Fruit fly (Drosophila melanogaster) whole organism, adult: ENCODE data around the gene CG11842.

Experiments
- CG11617 ChIP-seq: fragments of 200-800 bp; sonication (Bioruptor generic); optimal IDR thresholded peaks from 2 replicates; lab custom pipeline; 2017; ENCODE audit warnings: mild to moderate bottlenecking, missing biosample characterization, missing genetic modification reagents, missing genetic modification characterization
- CG12768 ChIP-seq: fragments of 200-800 bp; sonication (Bioruptor generic); optimal IDR thresholded peaks from 2 replicates; lab custom pipeline; 2017; ENCODE audit warnings: missing biosample characterization, missing genetic modification characterization, mild to moderate bottlenecking, moderate library complexity, missing genetic modification reagents
- CG14711 ChIP-seq: fragments of 200-800 bp; sonication (Bioruptor generic); optimal IDR thresholded peaks from 2 replicates; lab custom pipeline; 2018; ENCODE audit warnings: missing biosample characterization, mild to moderate bottlenecking, missing genetic modification characterization, moderate library complexity
- CG7101 ChIP-seq: fragments of 200-800 bp; sonication (Bioruptor generic); optimal IDR thresholded peaks from 2 replicates; lab custom pipeline; 2018; ENCODE audit warnings: missing biosample characterization, mild to moderate bottlenecking, missing genetic modification characterization, moderate library complexity
- Clk ChIP-seq: fragments of 200-800 bp; sonication (Bioruptor generic); optimal IDR thresholded peaks from 2 replicates; lab custom pipeline; 2017; ENCODE audit warnings: missing biosample characterization, missing genetic modification characterization
- Hr96 ChIP-seq: fragments of 200-800 bp; sonication (Bioruptor generic); optimal IDR thresholded peaks from 2 replicates; lab custom pipeline; 2016; ENCODE audit warnings: missing biosample characterization, missing genetic modification characterization
- Mnt ChIP-seq: fragments of 200-800 bp; sonication (Bioruptor generic); optimal IDR thresholded peaks from 2 replicates; lab custom pipeline; 2016; ENCODE audit warnings: missing biosample characterization, mild to moderate bottlenecking, missing genetic modification characterization
- cic ChIP-seq: fragments of 200-800 bp; sonication (Bioruptor generic); optimal IDR thresholded peaks from 2 replicates; lab custom pipeline; 2017; ENCODE audit warnings: missing biosample characterization, mild to moderate bottlenecking, missing genetic modification characterization, moderate library complexity
- cnc ChIP-seq, 2 experiments: fragments of >200 bp; optimal IDR thresholded peaks; 2 replicates each; lab custom pipeline; 2017
- kay ChIP-seq: fragments of 200-800 bp; sonication (Bioruptor generic); peaks from one replicate; lab custom pipeline; 2016; ENCODE audit warnings: missing biosample characterization, missing genetic modification characterization, borderline replicate concordance
- ovo ChIP-seq: fragments of 200-800 bp; sonication (Bioruptor generic); optimal IDR thresholded peaks from 2 replicates; lab custom pipeline; 2016; ENCODE audit warnings: missing biosample characterization, missing genetic modification characterization
- tj ChIP-seq: fragments of 200-800 bp; sonication (Bioruptor generic); optimal IDR thresholded peaks from 3 replicates; lab custom pipeline; 2017; ENCODE audit warnings: missing biosample characterization, mild to moderate bottlenecking, missing genetic modification characterization, moderate library complexity
- toe ChIP-seq: fragments of 200-800 bp; sonication (Bioruptor generic); optimal IDR thresholded peaks from 2 replicates; lab custom pipeline; 2016; ENCODE audit warnings: missing biosample characterization, missing genetic modification characterization

dm6 chr3R:29072834-29073233 is 20.4 kb downstream of the CG11842 start:
- no peak for TF ChIP-seq Clk (GFP tag; lab: Kevin White, UChicago)
- TF ChIP-seq Mnt (GFP tag; lab: Kevin White, UChicago), result no peak
- no peak for TF ChIP-seq ovo (GFP tag; lab: Kevin White, UChicago)
- TF ChIP-seq toe (GFP tag; lab: Kevin White, UChicago), result no peak
- TF ChIP-seq Hr96 (GFP tag; lab: Kevin White, UChicago), result no peak
- TF ChIP-seq CG14711 (tag; lab: Kevin White, UChicago), result no peak
- TF ChIP-seq kay (GFP tag; lab: Kevin White, UChicago), result no peak
- TF ChIP-seq CG11617 (GFP tag; lab: Kevin White, UChicago), result no peak
- no peak for TF ChIP-seq tj (GFP tag; lab: Kevin White, UChicago)
- TF ChIP-seq cnc (optimal IDR thresholded peaks at IDR 0.05; lab: Kevin White, UChicago), result no peak
- TF ChIP-seq cic, result no peak
- TF ChIP-seq CG7101 (tag; lab: Kevin White, UChicago), result no peak
- TF ChIP-seq CG12768 (GFP tag; lab: Kevin White, UChicago), result no peak
